Worm (Caenorhabditis elegans) whole organism, L4 larva: ENCODE data around the gene asp-6.

Experiments
- aha-1 ChIP-seq: fragments of 150-350 bp; peaks from one replicate; lab custom pipeline; 2014; ENCODE audit warnings: missing biosample characterization, missing genetic modification characterization
- zip-11 ChIP-seq: fragments of 200-800 bp; sonication (Bioruptor generic); IDR thresholded peaks from 2 replicates; pipeline ENCODE4 v1.3.6; 2022; ENCODE audit warnings: missing genetic modification characterization, missing compliant biosample characterization

ce11 chrV:8219550-8219949, 49.2 kb downstream of the asp-6 start:
- TF ChIP-seq zip-11 (GFP tag; lab: Robert Waterston, UW) (no peak), aha-1 (tag; lab: Kevin White, UChicago) (no peak)
